Worm (Caenorhabditis elegans) whole organism, late embryonic: ENCODE results near the gene srz-95.

Experiments
- C38D4.7 ChIP-seq: fragments of 200-800 bp; sonication (Bioruptor generic); optimal IDR thresholded peaks from 2 replicates; lab custom pipeline; 2018; ENCODE audit warnings: mild to moderate bottlenecking, missing genetic modification characterization, moderate library complexity, missing compliant biosample characterization
- F13H6.1 ChIP-seq: sonication (generic microtip); optimal IDR thresholded peaks from 2 replicates; lab custom pipeline; 2016; ENCODE audit warnings: missing genetic modification characterization, missing compliant biosample characterization
- ama-1 ChIP-seq: fragments of 150-350 bp; optimal IDR thresholded peaks from 2 replicates; lab custom pipeline; 2014
- ceh-19 ChIP-seq: fragments of 200-800 bp; sonication (Bioruptor generic); optimal IDR thresholded peaks from 2 replicates; lab custom pipeline; 2018; ENCODE audit warnings: mild to moderate bottlenecking, missing genetic modification characterization, missing compliant biosample characterization
- ceh-31 ChIP-seq: sonication (generic microtip); optimal IDR thresholded peaks from 2 replicates; lab custom pipeline; 2016; ENCODE audit warnings: missing genetic modification characterization, missing compliant biosample characterization
- ceh-48 ChIP-seq: sonication (generic microtip); optimal IDR thresholded peaks from 2 replicates; lab custom pipeline; 2016; ENCODE audit warnings: missing genetic modification characterization, inconsistent platforms, missing compliant biosample characterization
- dmd-4 ChIP-seq: sonication (generic microtip); optimal IDR thresholded peaks from 2 replicates; lab custom pipeline; 2016; ENCODE audit warnings: borderline replicate concordance, missing genetic modification characterization, missing compliant biosample characterization
- ets-4 ChIP-seq: sonication (generic microtip); optimal IDR thresholded peaks from 2 replicates; lab custom pipeline; 2016; ENCODE audit warnings: missing genetic modification characterization, missing compliant biosample characterization
- fkh-10 ChIP-seq: fragments of 150-350 bp; optimal IDR thresholded peaks from 2 replicates; lab custom pipeline; 2014; ENCODE audit warnings: missing biosample characterization, missing genetic modification reagents, missing genetic modification characterization
- hlh-30 ChIP-seq: sonication (generic microtip); optimal IDR thresholded peaks from 2 replicates; lab custom pipeline; 2017; ENCODE audit warnings: antibody characterized with exemption, missing genetic modification characterization, missing compliant biosample characterization; ENCODE audit not compliant: insufficient read depth
- nfya-1 ChIP-seq: sonication (generic microtip); optimal IDR thresholded peaks from 2 replicates; lab custom pipeline; 2017; ENCODE audit warnings: missing genetic modification characterization, mild to moderate bottlenecking, missing compliant biosample characterization, antibody characterized with exemption, moderate library complexity
- pag-3 ChIP-seq: sonication (generic microtip); optimal IDR thresholded peaks from 2 replicates; lab custom pipeline; 2016; ENCODE audit warnings: missing compliant biosample characterization, missing genetic modification characterization, borderline replicate concordance
- tbx-2 ChIP-seq: sonication (generic microtip); optimal IDR thresholded peaks from 2 replicates; lab custom pipeline; 2016; ENCODE audit warnings: missing genetic modification characterization, missing compliant biosample characterization

ce11 chrV:16973338-16973737 lies 18.5 kb upstream of the srz-95 start:
- TF ChIP-seq tbx-2: no peak
- no peak for TF ChIP-seq ets-4 (tag; lab: Kevin White, UChicago)
- no peak for TF ChIP-seq pag-3 (tag; lab: Kevin White, UChicago)
- TF ChIP-seq C38D4.7 (GFP tag; lab: Kevin White, UChicago): no peak
- no peak for TF ChIP-seq ceh-31 (tag; lab: Kevin White, UChicago)
- TF ChIP-seq dmd-4 (tag; lab: Kevin White, UChicago): no peak
- TF ChIP-seq fkh-10 (GFP tag; lab: Kevin White, UChicago): no peak
- no peak for TF ChIP-seq ama-1 (lab: Kevin White, UChicago)
- TF ChIP-seq ceh-19 (GFP tag; lab: Kevin White, UChicago): no peak
- TF ChIP-seq F13H6.1: no peak
- no peak for TF ChIP-seq nfya-1 (tag; lab: Kevin White, UChicago)
- no peak for TF ChIP-seq ceh-48 (tag; lab: Kevin White, UChicago)
- no peak for TF ChIP-seq hlh-30
